Worm (Caenorhabditis elegans) whole organism, midembryonic: Measurements from ENCODE around the gene chil-9.

Source experiments
- T22C8.4 ChIP-seq: fragments of 200-800 bp; sonication (Bioruptor generic); IDR thresholded peaks from 2 replicates; pipeline ENCODE4 v1.3.6; 2022; ENCODE audit warnings: missing genetic modification characterization, missing compliant biosample characterization
- cog-1 ChIP-seq: sonication (generic microtip); optimal IDR thresholded peaks from 2 replicates; lab custom pipeline; 2016; ENCODE audit warnings: missing genetic modification characterization, missing compliant biosample characterization
- flt-1 ChIP-seq: fragments of 200-800 bp; sonication (Bioruptor generic); IDR thresholded peaks from 2 replicates; pipeline ENCODE4 v1.3.6; 2022; ENCODE audit warnings: missing genetic modification characterization, missing compliant biosample characterization
- klf-2 ChIP-seq: fragments of 200-800 bp; sonication (Bioruptor generic); conservative IDR thresholded peaks from 2 replicates; pipeline ENCODE4 v1.3.6; 2022; ENCODE audit warnings: missing genetic modification reagents, missing genetic modification characterization, missing compliant biosample characterization
- tab-1 ChIP-seq: fragments of 200-800 bp; sonication (Bioruptor generic); IDR thresholded peaks from 2 replicates; pipeline ENCODE4 v1.3.6; 2022; ENCODE audit warnings: missing genetic modification characterization, missing compliant biosample characterization
- ztf-23 ChIP-seq: fragments of 200-800 bp; sonication (Bioruptor generic); IDR thresholded peaks from 2 replicates; pipeline ENCODE4 v1.3.6; 2022; ENCODE audit warnings: missing genetic modification reagents, missing genetic modification characterization, missing compliant biosample characterization

DNA sequence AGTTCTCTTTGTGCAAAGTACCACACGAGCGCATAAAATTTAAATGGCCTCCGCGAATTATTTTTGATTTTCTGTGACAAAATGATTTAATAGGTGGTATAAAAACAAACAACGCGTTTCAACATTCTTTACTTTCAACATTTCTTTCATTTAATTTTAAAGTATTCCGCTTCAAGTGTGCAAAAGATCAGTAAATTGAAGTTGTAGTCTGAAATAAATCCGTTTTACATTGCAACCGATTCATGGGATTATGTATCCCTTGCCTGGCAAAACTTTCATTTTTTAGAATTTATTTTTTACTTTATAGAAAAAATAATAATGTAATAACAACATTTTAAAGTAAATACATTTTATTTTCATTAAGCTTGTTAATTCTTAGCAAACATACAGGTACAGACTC is 49.3 kb upstream of the chil-9 start, which contains the start of gene F26C11.1:
- TF ChIP-seq tab-1 (GFP tag; lab: Robert Waterston, UW) (no peak), flt-1 (no peak), ztf-23 (no peak), cog-1 (no peak), T22C8.4 (GFP tag; lab: Robert Waterston, UW) (no peak), klf-2 (GFP tag; lab: Robert Waterston, UW) (no peak)
